Worm (Caenorhabditis elegans) whole organism, L1 larva: ENCODE data around the gene srh-245.

ENCODE experiments used
- aly-2 ChIP-seq: fragments of 150-350 bp; optimal IDR thresholded peaks from 2 replicates; lab custom pipeline; 2014; ENCODE audit warnings: missing biosample characterization, missing genetic modification characterization
- ama-1 ChIP-seq: fragments of 150-350 bp; optimal IDR thresholded peaks from 2 replicates; lab custom pipeline; 2014
- ces-1 ChIP-seq: fragments of 150-350 bp; optimal IDR thresholded peaks from 2 replicates; lab custom pipeline; 2014; ENCODE audit warnings: missing biosample characterization, missing genetic modification reagents, missing genetic modification characterization
- dpl-1 ChIP-seq, 3 experiments: fragments of 150-350 bp in 2 of 3; sonication (generic microtip) in 1 of 3; optimal IDR thresholded peaks; 2 replicates each; lab custom pipeline; 2014 to 2017; ENCODE audit warnings: missing biosample characterization in 3 of 3, missing genetic modification characterization in 3 of 3, missing genetic modification reagents in 3 of 3
- egl-13 ChIP-seq: sonication (generic microtip); optimal IDR thresholded peaks from 2 replicates; lab custom pipeline; 2016; ENCODE audit warnings: missing genotype, missing genetic modification reagents, missing genetic modification characterization, missing compliant biosample characterization
- fos-1 ChIP-seq: fragments of 150-350 bp; optimal IDR thresholded peaks from 2 replicates; lab custom pipeline; 2014; ENCODE audit warnings: missing biosample characterization, missing genetic modification characterization
- hpl-2 ChIP-seq: fragments of 150-350 bp; optimal IDR thresholded peaks from 2 replicates; lab custom pipeline; 2014; ENCODE audit warnings: missing biosample characterization, missing genetic modification reagents, missing genetic modification characterization
- mab-9 ChIP-seq: fragments of 200-800 bp; sonication (Bioruptor generic); IDR thresholded peaks from 2 replicates; pipeline ENCODE4 v1.3.6; 2022; ENCODE audit warnings: missing genetic modification reagents, missing genetic modification characterization, missing compliant biosample characterization
- nhr-20 ChIP-seq: sonication (generic microtip); optimal IDR thresholded peaks from 2 replicates; lab custom pipeline; 2016; ENCODE audit warnings: mild to moderate bottlenecking, missing genetic modification characterization, missing compliant biosample characterization
- zag-1 ChIP-seq: fragments of 150-350 bp; optimal IDR thresholded peaks from 2 replicates; lab custom pipeline; 2014; ENCODE audit warnings: missing biosample characterization, missing genetic modification characterization

- TF ChIP-seq ces-1 (GFP tag; lab: Kevin White, UChicago), result no peak
- no peak for TF ChIP-seq mab-9 (GFP tag; lab: Robert Waterston, UW)
- peak; percentile 22 for TF ChIP-seq nhr-20
- no peak for TF ChIP-seq hpl-2 (GFP tag; lab: Kevin White, UChicago)
- no peak for TF ChIP-seq aly-2 (tag; lab: Kevin White, UChicago)
- TF ChIP-seq egl-13, result no peak
- no peak for TF ChIP-seq dpl-1 (GFP tag; optimal IDR thresholded peaks at IDR 0.05; lab: Kevin White, UChicago)
- TF ChIP-seq fos-1 (tag; lab: Kevin White, UChicago), result no peak
- no peak for TF ChIP-seq zag-1
- no peak for TF ChIP-seq ama-1 (lab: Kevin White, UChicago)
Measured at ce11 chrV:642750-643149, 13.0 kb downstream of the srh-245 start, which contains the start of gene nhr-190.
